Worm (Caenorhabditis elegans) whole organism, mixed stage, embryonic: ENCODE measurements around the gene Y49G5A.1.

Experiments
- bed-3 ChIP-seq: fragments of 200-800 bp; sonication (Bioruptor generic); optimal IDR thresholded peaks from 3 replicates; lab custom pipeline; 2018; ENCODE audit warnings: mild to moderate bottlenecking, missing genetic modification characterization, moderate library complexity, missing compliant biosample characterization
- ces-1 ChIP-seq: fragments of 150-350 bp; optimal IDR thresholded peaks from 2 replicates; lab custom pipeline; 2014; ENCODE audit warnings: missing biosample characterization, missing genetic modification reagents, missing genetic modification characterization
- elt-3 ChIP-seq: fragments of 150-350 bp; optimal IDR thresholded peaks from 2 replicates; lab custom pipeline; 2014; ENCODE audit warnings: missing biosample characterization, missing genetic modification characterization
- lin-13 ChIP-seq: fragments of 150-350 bp; optimal IDR thresholded peaks from 2 replicates; lab custom pipeline; 2014; ENCODE audit warnings: missing biosample characterization, missing genetic modification characterization
- lsy-2 ChIP-seq: fragments of 150-350 bp; optimal IDR thresholded peaks from 2 replicates; lab custom pipeline; 2014; ENCODE audit warnings: missing biosample characterization, missing genetic modification characterization
- mab-5 ChIP-seq: fragments of 150-350 bp; optimal IDR thresholded peaks from 2 replicates; lab custom pipeline; 2014; ENCODE audit warnings: missing biosample characterization, missing genetic modification characterization
- mep-1 ChIP-seq: fragments of 150-350 bp; optimal IDR thresholded peaks from 2 replicates; lab custom pipeline; 2017; ENCODE audit warnings: missing biosample characterization, missing genetic modification reagents, missing genetic modification characterization, inconsistent platforms
- nhr-76 ChIP-seq: sonication (generic microtip); optimal IDR thresholded peaks from 2 replicates; lab custom pipeline; 2017; ENCODE audit warnings: missing biosample characterization, missing genetic modification characterization
- pha-4 ChIP-seq: fragments of 150-350 bp; optimal IDR thresholded peaks from 2 replicates; lab custom pipeline; 2018; ENCODE audit warnings: missing biosample characterization, missing genetic modification reagents, missing genetic modification characterization
- tbx-8 ChIP-seq: fragments of 200-800 bp; sonication (Bioruptor generic); optimal IDR thresholded peaks from 2 replicates; lab custom pipeline; 2018; ENCODE audit warnings: mild to moderate bottlenecking, missing genetic modification characterization, moderate library complexity, missing compliant biosample characterization
- unc-62 ChIP-seq: fragments of 150-350 bp; optimal IDR thresholded peaks from 2 replicates; lab custom pipeline; 2014; ENCODE audit warnings: missing biosample characterization, missing genetic modification reagents, missing genetic modification characterization
- zip-8 ChIP-seq: fragments of 150-350 bp; optimal IDR thresholded peaks from 2 replicates; lab custom pipeline; 2014; ENCODE audit warnings: missing biosample characterization, missing genetic modification characterization

DNA sequence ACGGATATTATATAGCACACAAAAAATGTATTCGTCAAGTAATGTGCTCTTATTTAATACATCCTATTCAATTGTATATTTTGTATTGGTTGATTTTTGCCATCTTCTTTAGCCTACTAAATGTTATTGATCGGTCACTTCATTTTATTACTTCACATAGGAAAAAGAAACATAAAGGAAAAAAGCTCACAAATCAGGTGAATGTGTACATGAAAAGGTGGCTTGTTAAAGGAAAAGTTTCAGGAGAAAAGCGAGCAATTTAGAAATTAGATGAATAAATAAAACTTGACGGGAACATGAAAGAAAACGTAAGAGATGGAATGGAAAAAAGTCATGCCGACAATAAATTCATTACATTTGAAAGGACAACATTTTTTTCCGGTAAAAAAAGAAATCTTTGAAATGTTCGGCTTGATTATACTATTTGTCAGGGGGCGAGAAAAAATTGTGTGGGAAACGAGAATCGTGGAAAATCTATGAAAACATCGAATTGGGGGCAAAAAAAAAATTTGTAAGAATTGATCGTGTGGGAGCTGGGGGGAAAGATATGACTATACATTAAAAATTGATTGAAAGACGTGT, 11.7 kb downstream of the Y49G5A.1 start:
- TF ChIP-seq zip-8 (tag; lab: Kevin White, UChicago) (no peak), elt-3 (tag; lab: Kevin White, UChicago) (no peak), mab-5 (tag; lab: Kevin White, UChicago) (no peak), lsy-2 (tag; lab: Kevin White, UChicago) (no peak), mep-1 (no peak), ces-1 (GFP tag; lab: Kevin White, UChicago) (no peak), pha-4 (tag; lab: Kevin White, UChicago) (no peak), nhr-76 (tag; lab: Kevin White, UChicago) (no peak), bed-3 (GFP tag; lab: Kevin White, UChicago) (no peak), tbx-8 (no peak), unc-62 (GFP tag; lab: Kevin White, UChicago) (no peak), lin-13 (tag; lab: Kevin White, UChicago) (no peak)
